Worm (Caenorhabditis elegans) whole organism, young adult: Measurements from ENCODE around the gene pqn-36.
A peak's percentile ranks its signal among the peaks of the same experiment; 100 is the strongest.

Experiments
- B0336.3 ChIP-seq: fragments of 200-800 bp; sonication (Bioruptor generic); IDR thresholded peaks from 2 replicates; pipeline ENCODE4 v1.3.6; 2022; ENCODE audit warnings: missing genetic modification characterization, missing compliant biosample characterization
- D2030.7 ChIP-seq: fragments of 200-800 bp; sonication (Bioruptor generic); IDR thresholded peaks from 2 replicates; pipeline ENCODE4 v1.3.6; 2022; ENCODE audit warnings: missing genetic modification reagents, missing genetic modification characterization, missing compliant biosample characterization
- F10E7.11 ChIP-seq: sonication (generic microtip); optimal IDR thresholded peaks from 2 replicates; lab custom pipeline; 2017; ENCODE audit warnings: mild to moderate bottlenecking, missing genetic modification characterization, moderate library complexity, missing compliant biosample characterization
- F33H1.4 ChIP-seq: fragments of 200-800 bp; sonication (Bioruptor generic); IDR thresholded peaks from 2 replicates; pipeline ENCODE4 v1.3.6; 2022; ENCODE audit warnings: missing genetic modification reagents, missing genetic modification characterization, missing compliant biosample characterization
- F57C9.4 ChIP-seq: sonication (generic microtip); optimal IDR thresholded peaks from 2 replicates; lab custom pipeline; 2017; ENCODE audit warnings: mild to moderate bottlenecking, missing genetic modification characterization, missing compliant biosample characterization
- K12H6.12 ChIP-seq: fragments of 200-800 bp; sonication (Bioruptor generic); optimal IDR thresholded peaks from 2 replicates; lab custom pipeline; 2018; ENCODE audit warnings: mild to moderate bottlenecking, missing genetic modification characterization, missing compliant biosample characterization
- T26A5.8 ChIP-seq: sonication (generic microtip); optimal IDR thresholded peaks from 2 replicates; lab custom pipeline; 2016; ENCODE audit warnings: missing genetic modification characterization, missing compliant biosample characterization
- Y53G8AR.9 ChIP-seq: fragments of 200-800 bp; sonication (Bioruptor generic); conservative IDR thresholded peaks from 2 replicates; pipeline ENCODE4 v1.3.6; 2022; ENCODE audit warnings: missing genetic modification reagents, missing genetic modification characterization, missing compliant biosample characterization
- akir-1 ChIP-seq: fragments of 200-800 bp; sonication (Bioruptor generic); optimal IDR thresholded peaks from 2 replicates; lab custom pipeline; 2018; ENCODE audit warnings: mild to moderate bottlenecking, missing genetic modification characterization, moderate library complexity, missing compliant biosample characterization
- atf-7 ChIP-seq: sonication (generic microtip); optimal IDR thresholded peaks from 2 replicates; lab custom pipeline; 2017; ENCODE audit warnings: mild to moderate bottlenecking, missing genetic modification characterization, missing compliant biosample characterization
- athp-1 ChIP-seq: sonication (generic microtip); optimal IDR thresholded peaks from 2 replicates; lab custom pipeline; 2017; ENCODE audit warnings: mild to moderate bottlenecking, missing genetic modification characterization, missing compliant biosample characterization
- bed-1 ChIP-seq: fragments of 200-800 bp; sonication (Bioruptor generic); IDR thresholded peaks from 2 replicates; pipeline ENCODE4 v1.3.6; 2022; ENCODE audit warnings: missing genetic modification reagents, missing genetic modification characterization, missing compliant biosample characterization
- bed-2 ChIP-seq: fragments of 200-800 bp; sonication (Bioruptor generic); IDR thresholded peaks from 2 replicates; pipeline ENCODE4 v1.3.6; 2022; ENCODE audit warnings: missing genetic modification reagents, missing genetic modification characterization, missing compliant biosample characterization
- cebp-1 ChIP-seq, 2 experiments: fragments of 200-800 bp in 1 of 2; sonication (Bioruptor generic) in 1 of 2; sonication (generic microtip) in 1 of 2; IDR thresholded peaks in 1 of 2; optimal IDR thresholded peaks in 1 of 2; 2 replicates each; pipeline versions ENCODE4 v1.3.6 to Lab custom; 2017 to 2022; ENCODE audit warnings: missing compliant biosample characterization in 2 of 2, missing genetic modification characterization in 2 of 2, mild to moderate bottlenecking in 1 of 2, missing genetic modification reagents in 1 of 2, moderate library complexity in 1 of 2
- cebp-2 ChIP-seq: fragments of 200-800 bp; sonication (Bioruptor generic); IDR thresholded peaks from 2 replicates; pipeline ENCODE4 v1.3.6; 2022; ENCODE audit warnings: missing genetic modification characterization, missing compliant biosample characterization
- ceh-40 ChIP-seq: fragments of 200-800 bp; sonication (Bioruptor generic); IDR thresholded peaks from 2 replicates; pipeline ENCODE4 v1.3.6; 2022; ENCODE audit warnings: missing genetic modification characterization, missing compliant biosample characterization
- ceh-58 ChIP-seq: fragments of 200-800 bp; sonication (Bioruptor generic); IDR thresholded peaks from 2 replicates; pipeline ENCODE4 v1.3.6; 2022; ENCODE audit warnings: missing genetic modification characterization, missing compliant biosample characterization
- ceh-79 ChIP-seq: sonication (generic microtip); optimal IDR thresholded peaks from 2 replicates; lab custom pipeline; 2017; ENCODE audit warnings: mild to moderate bottlenecking, missing genetic modification characterization, missing compliant biosample characterization
- dpff-1 ChIP-seq: sonication (generic microtip); optimal IDR thresholded peaks from 2 replicates; lab custom pipeline; 2017; ENCODE audit warnings: mild to moderate bottlenecking, missing genetic modification characterization, missing compliant biosample characterization
- efl-1 ChIP-seq: fragments of 150-350 bp; optimal IDR thresholded peaks from 2 replicates; lab custom pipeline; 2014; ENCODE audit warnings: missing biosample characterization, missing genetic modification reagents, missing genetic modification characterization
- egl-44 ChIP-seq: fragments of 200-800 bp; sonication (Bioruptor generic); IDR thresholded peaks from 2 replicates; pipeline ENCODE4 v1.3.6; 2022; ENCODE audit warnings: missing genetic modification reagents, missing genetic modification characterization, missing compliant biosample characterization
- ets-4 ChIP-seq: fragments of 200-800 bp; sonication (Bioruptor generic); optimal IDR thresholded peaks from 2 replicates; lab custom pipeline; 2018; ENCODE audit warnings: mild to moderate bottlenecking, missing genetic modification characterization, missing compliant biosample characterization
- fkh-3 ChIP-seq: sonication (generic microtip); optimal IDR thresholded peaks from 2 replicates; lab custom pipeline; 2016; ENCODE audit warnings: mild to moderate bottlenecking, missing genetic modification characterization, missing compliant biosample characterization
- hlh-26 ChIP-seq: fragments of 200-800 bp; sonication (Bioruptor generic); conservative IDR thresholded peaks from 2 replicates; pipeline ENCODE4 v1.3.6; 2022; ENCODE audit warnings: missing genetic modification reagents, missing genetic modification characterization, missing compliant biosample characterization
- hsf-1 ChIP-seq: fragments of 200-800 bp; sonication (Bioruptor generic); IDR thresholded peaks from 2 replicates; pipeline ENCODE4 v1.3.6; 2022; ENCODE audit warnings: missing genetic modification reagents, missing genetic modification characterization, missing compliant biosample characterization
- lag-1 ChIP-seq: fragments of 200-800 bp; sonication (Bioruptor generic); IDR thresholded peaks from 2 replicates; pipeline ENCODE4 v1.3.6; 2022; ENCODE audit warnings: missing genetic modification reagents, missing genetic modification characterization, missing compliant biosample characterization
- let-607 ChIP-seq, 2 experiments: fragments of 200-800 bp in 1 of 2; sonication (Bioruptor generic) in 1 of 2; sonication (generic microtip) in 1 of 2; optimal IDR thresholded peaks; 2 replicates each; lab custom pipeline; 2016 to 2018; ENCODE audit warnings: mild to moderate bottlenecking in 2 of 2, missing compliant biosample characterization in 2 of 2, missing genetic modification characterization in 2 of 2, moderate library complexity in 2 of 2, missing genotype in 1 of 2
- lin-26 ChIP-seq: fragments of 200-800 bp; sonication (Bioruptor generic); IDR thresholded peaks from 2 replicates; pipeline ENCODE4 v1.3.6; 2022; ENCODE audit warnings: missing genetic modification reagents, missing genetic modification characterization, missing compliant biosample characterization
- lin-35 ChIP-seq, 3 experiments: fragments of 150-350 bp in 2 of 3; sonication (generic microtip) in 1 of 3; optimal IDR thresholded peaks; 2 replicates each; lab custom pipeline; 2014 to 2018; ENCODE audit warnings: missing biosample characterization in 3 of 3, missing genetic modification characterization in 3 of 3, missing genetic modification reagents in 3 of 3
- madf-6 ChIP-seq: fragments of 200-800 bp; sonication (Bioruptor generic); IDR thresholded peaks from 2 replicates; pipeline ENCODE4 v1.3.6; 2022; ENCODE audit warnings: missing genetic modification reagents, missing genetic modification characterization, missing compliant biosample characterization
- mel-28 ChIP-seq: sonication (generic microtip); optimal IDR thresholded peaks from 2 replicates; lab custom pipeline; 2016; ENCODE audit warnings: borderline replicate concordance, mild to moderate bottlenecking, missing genetic modification characterization, missing compliant biosample characterization
- mxl-1 ChIP-seq: sonication (generic microtip); optimal IDR thresholded peaks from 2 replicates; lab custom pipeline; 2016; ENCODE audit warnings: missing genetic modification characterization, missing compliant biosample characterization
- nfya-1 ChIP-seq: sonication (generic microtip); optimal IDR thresholded peaks from 2 replicates; lab custom pipeline; 2017; ENCODE audit warnings: antibody characterized with exemption, missing compliant biosample characterization, missing genetic modification characterization, borderline replicate concordance; ENCODE audit not compliant: insufficient read depth
- nfyb-1 ChIP-seq: fragments of 200-800 bp; sonication (Bioruptor generic); IDR thresholded peaks from 2 replicates; pipeline ENCODE4 v1.3.6; 2022; ENCODE audit warnings: missing genetic modification reagents, missing genetic modification characterization, missing compliant biosample characterization
- nhr-179 ChIP-seq: sonication (generic microtip); optimal IDR thresholded peaks from 2 replicates; lab custom pipeline; 2016; ENCODE audit warnings: mild to moderate bottlenecking, missing genetic modification characterization, missing compliant biosample characterization
- nhr-80 ChIP-seq: sonication (generic microtip); optimal IDR thresholded peaks from 2 replicates; lab custom pipeline; 2016; ENCODE audit warnings: missing genetic modification characterization, missing compliant biosample characterization
- rec-8 ChIP-seq, 2 experiments: sonication (generic microtip); optimal IDR thresholded peaks; 2 replicates each; lab custom pipeline; 2016; ENCODE audit warnings: mild to moderate bottlenecking in 2 of 2, missing genetic modification characterization in 2 of 2, missing genetic modification reagents in 2 of 2, missing genotype in 2 of 2, missing biosample characterization in 1 of 2, missing compliant biosample characterization in 1 of 2, moderate library complexity in 1 of 2
- rpc-1 ChIP-seq, 2 experiments: fragments of 150-350 bp in 1 of 2; sonication (generic microtip) in 1 of 2; optimal IDR thresholded peaks; 2 replicates each; lab custom pipeline; 2014 to 2018; ENCODE audit warnings: missing biosample characterization in 1 of 2, missing genetic modification characterization in 1 of 2, missing genetic modification reagents in 1 of 2, missing genotype in 1 of 2
- sea-2 ChIP-seq: fragments of 200-800 bp; sonication (Bioruptor generic); IDR thresholded peaks from 2 replicates; pipeline ENCODE4 v1.3.6; 2022; ENCODE audit warnings: missing genetic modification characterization, missing compliant biosample characterization
- sptf-2 ChIP-seq: fragments of 200-800 bp; sonication (Bioruptor generic); optimal IDR thresholded peaks from 2 replicates; lab custom pipeline; 2018; ENCODE audit warnings: mild to moderate bottlenecking, missing genetic modification characterization, missing compliant biosample characterization
- tbx-9 ChIP-seq: sonication (generic microtip); optimal IDR thresholded peaks from 2 replicates; lab custom pipeline; 2016; ENCODE audit warnings: borderline replicate concordance, missing genetic modification characterization, inconsistent platforms, missing compliant biosample characterization
- tlf-1 ChIP-seq: fragments of 200-800 bp; sonication (Bioruptor generic); optimal IDR thresholded peaks from 2 replicates; lab custom pipeline; 2018; ENCODE audit warnings: mild to moderate bottlenecking, missing genetic modification characterization, missing compliant biosample characterization
- unc-130 ChIP-seq: sonication (generic microtip); optimal IDR thresholded peaks from 2 replicates; lab custom pipeline; 2016; ENCODE audit warnings: missing genetic modification reagents, missing genetic modification characterization, missing compliant biosample characterization
- unc-62 ChIP-seq: fragments of 150-350 bp; optimal IDR thresholded peaks from 2 replicates; lab custom pipeline; 2014; ENCODE audit warnings: missing biosample characterization, missing genetic modification reagents, missing genetic modification characterization
- zfh-2 ChIP-seq: fragments of 200-800 bp; sonication (Bioruptor generic); conservative IDR thresholded peaks from 2 replicates; pipeline ENCODE4 v1.3.6; 2022; ENCODE audit warnings: missing genetic modification reagents, missing genetic modification characterization, missing compliant biosample characterization
- zim-3 ChIP-seq: sonication (generic microtip); optimal IDR thresholded peaks from 2 replicates; lab custom pipeline; 2017; ENCODE audit warnings: mild to moderate bottlenecking, missing genetic modification characterization, moderate library complexity, missing compliant biosample characterization
- ztf-22 ChIP-seq: fragments of 200-800 bp; sonication (Bioruptor generic); optimal IDR thresholded peaks from 2 replicates; lab custom pipeline; 2018; ENCODE audit warnings: mild to moderate bottlenecking, missing genetic modification characterization, moderate library complexity, missing compliant biosample characterization
- ztf-25 ChIP-seq: fragments of 200-800 bp; sonication (Bioruptor generic); IDR thresholded peaks from 2 replicates; pipeline ENCODE4 v1.3.6; 2022; ENCODE audit warnings: missing genetic modification reagents, missing genetic modification characterization, missing compliant biosample characterization
- ztf-6 ChIP-seq: fragments of 200-800 bp; sonication (Bioruptor generic); IDR thresholded peaks from 2 replicates; pipeline ENCODE4 v1.3.6; 2022; ENCODE audit warnings: missing genetic modification reagents, missing genetic modification characterization, missing compliant biosample characterization

pqn-36 gene

DNA sequence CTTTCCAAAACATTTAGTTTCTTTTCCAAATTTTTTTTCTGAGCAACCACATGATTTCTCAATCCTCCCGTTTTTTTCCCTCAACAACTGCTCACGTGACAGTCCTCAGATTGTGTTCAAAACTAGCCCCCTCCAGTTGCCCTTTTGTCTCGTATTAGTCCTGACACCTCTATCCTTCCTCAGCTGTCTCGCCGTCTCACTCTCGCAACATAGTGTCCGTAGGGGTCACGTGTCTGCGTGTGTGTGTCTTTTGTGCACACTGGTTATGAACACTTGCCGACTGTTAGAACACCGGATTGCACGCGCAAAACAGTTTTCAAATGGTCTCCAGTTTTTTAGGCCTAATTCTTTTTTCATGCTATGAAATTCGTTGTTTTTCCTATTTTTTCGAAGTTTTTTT, 50.1 kb downstream of the pqn-36 start (continued):
- peak in 1 of 3 experiments; percentile 66 for TF ChIP-seq lin-35 (GFP tag; optimal IDR thresholded peaks at IDR 0.05; lab: Kevin White, UChicago)
- TF ChIP-seq madf-6 (GFP tag; lab: Robert Waterston, UW) = no peak
- TF ChIP-seq efl-1 (GFP tag; lab: Kevin White, UChicago) = no peak
- TF ChIP-seq hsf-1 (GFP tag; lab: Robert Waterston, UW) = no peak
- no peak for TF ChIP-seq dpff-1 (tag; lab: Kevin White, UChicago)
- no peak for TF ChIP-seq ets-4 (GFP tag; lab: Kevin White, UChicago)
- no peak for TF ChIP-seq Y53G8AR.9
- no peak for TF ChIP-seq mel-28
- no peak for TF ChIP-seq unc-130 (GFP tag; lab: Kevin White, UChicago)
- TF ChIP-seq nhr-80 (tag; lab: Kevin White, UChicago) = no peak
- no peak for TF ChIP-seq ztf-25 (GFP tag; lab: Robert Waterston, UW)
- TF ChIP-seq sea-2 = no peak
- no peak for TF ChIP-seq ceh-40 (GFP tag; lab: Robert Waterston, UW)
- TF ChIP-seq lin-26 = no peak
- no peak for TF ChIP-seq let-607 (tag; optimal IDR thresholded peaks at IDR 0.05; lab: Kevin White, UChicago)
- TF ChIP-seq fkh-3 (tag; lab: Kevin White, UChicago) = no peak
- TF ChIP-seq atf-7 (tag; lab: Kevin White, UChicago) = no peak
- no peak for TF ChIP-seq akir-1 (GFP tag; lab: Kevin White, UChicago)
- no peak for TF ChIP-seq rpc-1 (optimal IDR thresholded peaks at IDR 0.05; lab: Kevin White, UChicago)
- TF ChIP-seq rpc-1 (tag; optimal IDR thresholded peaks at IDR 0.05; lab: Kevin White, UChicago) = no peak
- TF ChIP-seq F33H1.4 (GFP tag; lab: Robert Waterston, UW) = no peak
- 0 out of 2 replicates have a peak, but pooled peaks have one; percentile 22 for TF ChIP-seq nfyb-1 (GFP tag; lab: Robert Waterston, UW)
- TF ChIP-seq D2030.7 (GFP tag; lab: Robert Waterston, UW) = no peak
- TF ChIP-seq lag-1 (GFP tag; lab: Robert Waterston, UW) = no peak
- no peak for TF ChIP-seq cebp-2
- TF ChIP-seq tlf-1 (GFP tag; lab: Kevin White, UChicago) = peak; percentile 17
- no peak for TF ChIP-seq F57C9.4
- no peak for TF ChIP-seq ceh-58 (GFP tag; lab: Robert Waterston, UW)
- no peak for TF ChIP-seq ztf-22 (GFP tag; lab: Kevin White, UChicago)
- TF ChIP-seq zim-3 (tag; lab: Kevin White, UChicago) = no peak
- no peak for TF ChIP-seq egl-44
- TF ChIP-seq bed-1 (GFP tag; lab: Robert Waterston, UW) = no peak
- TF ChIP-seq tbx-9 (tag; lab: Kevin White, UChicago) = no peak
- TF ChIP-seq K12H6.12 (tag; lab: Kevin White, UChicago) = peak; percentile 80
- TF ChIP-seq nhr-179 (tag; lab: Kevin White, UChicago) = no peak
- no peak for TF ChIP-seq unc-62
- TF ChIP-seq mxl-1 (tag; lab: Kevin White, UChicago) = no peak
- TF ChIP-seq ztf-6 (GFP tag; lab: Robert Waterston, UW) = no peak
- no peak for TF ChIP-seq ceh-79 (tag; lab: Kevin White, UChicago)
- TF ChIP-seq F10E7.11 = no peak
- TF ChIP-seq B0336.3 (GFP tag; lab: Robert Waterston, UW) = no peak
- no peak for TF ChIP-seq T26A5.8
- no peak for TF ChIP-seq athp-1 (tag; lab: Kevin White, UChicago)
- no peak for TF ChIP-seq sptf-2 (GFP tag; lab: Kevin White, UChicago)
- no peak for TF ChIP-seq hlh-26
- TF ChIP-seq nfya-1 (tag; lab: Kevin White, UChicago) = no peak
- TF ChIP-seq rec-8 (tag; optimal IDR thresholded peaks at IDR 0.05; lab: Kevin White, UChicago) = no peak
- no peak for TF ChIP-seq cebp-1 (GFP tag; IDR thresholded peaks at IDR 0.05; lab: Robert Waterston, UW)
- TF ChIP-seq cebp-1 (tag; optimal IDR thresholded peaks at IDR 0.05; lab: Kevin White, UChicago) = peak; percentile 81
- TF ChIP-seq zfh-2 (GFP tag; lab: Robert Waterston, UW) = peak; percentile 79
- TF ChIP-seq bed-2 (GFP tag; lab: Robert Waterston, UW) = no peak
